Worm (Caenorhabditis elegans) whole organism, late embryonic: ENCODE results near the gene ceh-84.
"Not testable (repeated sequence)": the region's sequence is repeated elsewhere in the genome, so short reads cannot be mapped to it uniquely, and the experiment has no call there.

Experiments used
- C08G9.2 ChIP-seq: sonication (generic microtip); optimal IDR thresholded peaks from 2 replicates; lab custom pipeline; 2016; ENCODE audit warnings: mild to moderate bottlenecking, missing genetic modification characterization, moderate library complexity, missing compliant biosample characterization
- T23F11.4 ChIP-seq: fragments of 200-800 bp; sonication (Bioruptor generic); optimal IDR thresholded peaks from 2 replicates; lab custom pipeline; 2018; ENCODE audit warnings: mild to moderate bottlenecking, missing genetic modification characterization, missing compliant biosample characterization
- ama-1 ChIP-seq: fragments of 150-350 bp; optimal IDR thresholded peaks from 2 replicates; lab custom pipeline; 2014
- ceh-19 ChIP-seq: fragments of 200-800 bp; sonication (Bioruptor generic); optimal IDR thresholded peaks from 2 replicates; lab custom pipeline; 2018; ENCODE audit warnings: mild to moderate bottlenecking, missing genetic modification characterization, missing compliant biosample characterization
- ceh-2 ChIP-seq: sonication (generic microtip); optimal IDR thresholded peaks from 2 replicates; lab custom pipeline; 2016; ENCODE audit warnings: missing genotype, missing genetic modification characterization, missing compliant biosample characterization
- ceh-30 ChIP-seq: fragments of 150-350 bp; optimal IDR thresholded peaks from 2 replicates; lab custom pipeline; 2014; ENCODE audit warnings: missing biosample characterization, missing genetic modification characterization
- ceh-34 ChIP-seq: sonication (generic microtip); optimal IDR thresholded peaks from 2 replicates; lab custom pipeline; 2016; ENCODE audit warnings: mild to moderate bottlenecking, missing genetic modification characterization, missing compliant biosample characterization
- ceh-48 ChIP-seq: sonication (generic microtip); optimal IDR thresholded peaks from 2 replicates; lab custom pipeline; 2016; ENCODE audit warnings: missing genetic modification characterization, inconsistent platforms, missing compliant biosample characterization
- ceh-6 ChIP-seq: fragments of 200-800 bp; sonication (Bioruptor generic); optimal IDR thresholded peaks from 2 replicates; lab custom pipeline; 2018; ENCODE audit warnings: mild to moderate bottlenecking, missing genetic modification characterization, missing compliant biosample characterization
- dve-1 ChIP-seq: sonication (generic microtip); optimal IDR thresholded peaks from 2 replicates; lab custom pipeline; 2017; ENCODE audit warnings: antibody characterized with exemption, mild to moderate bottlenecking, missing genetic modification characterization, missing compliant biosample characterization
- elt-2 ChIP-seq: sonication (generic microtip); optimal IDR thresholded peaks from 2 replicates; lab custom pipeline; 2016; ENCODE audit warnings: missing genetic modification reagents, missing genetic modification characterization, missing compliant biosample characterization
- ets-4 ChIP-seq: sonication (generic microtip); optimal IDR thresholded peaks from 2 replicates; lab custom pipeline; 2016; ENCODE audit warnings: missing genetic modification characterization, missing compliant biosample characterization
- fax-1 ChIP-seq: sonication (generic microtip); optimal IDR thresholded peaks from 2 replicates; lab custom pipeline; 2016; ENCODE audit warnings: missing genotype, missing genetic modification characterization, missing compliant biosample characterization
- fkh-6 ChIP-seq: sonication (generic microtip); optimal IDR thresholded peaks from 2 replicates; lab custom pipeline; 2016; ENCODE audit warnings: missing genetic modification characterization, missing compliant biosample characterization
- gmeb-2 ChIP-seq: sonication (generic microtip); optimal IDR thresholded peaks from 2 replicates; lab custom pipeline; 2016; ENCODE audit warnings: missing genetic modification characterization, inconsistent platforms, missing compliant biosample characterization
- hlh-15 ChIP-seq: sonication (generic microtip); optimal IDR thresholded peaks from 2 replicates; lab custom pipeline; 2016; ENCODE audit warnings: missing genetic modification characterization, missing compliant biosample characterization
- hlh-30 ChIP-seq: sonication (generic microtip); optimal IDR thresholded peaks from 2 replicates; lab custom pipeline; 2017; ENCODE audit warnings: antibody characterized with exemption, missing genetic modification characterization, missing compliant biosample characterization; ENCODE audit not compliant: insufficient read depth
- hlh-6 ChIP-seq: sonication (generic microtip); optimal IDR thresholded peaks from 2 replicates; lab custom pipeline; 2016; ENCODE audit warnings: missing genotype, missing genetic modification characterization, missing compliant biosample characterization
- lim-6 ChIP-seq: sonication (generic microtip); optimal IDR thresholded peaks from 2 replicates; lab custom pipeline; 2016; ENCODE audit warnings: missing genetic modification characterization, missing compliant biosample characterization
- lin-11 ChIP-seq: fragments of 200-800 bp; sonication (Bioruptor generic); optimal IDR thresholded peaks from 2 replicates; lab custom pipeline; 2018; ENCODE audit warnings: mild to moderate bottlenecking, missing genetic modification characterization, missing compliant biosample characterization
- mec-3 ChIP-seq: sonication (generic microtip); optimal IDR thresholded peaks from 2 replicates; lab custom pipeline; 2016; ENCODE audit warnings: borderline replicate concordance, missing genetic modification characterization, missing compliant biosample characterization
- npax-4 ChIP-seq: sonication (generic microtip); optimal IDR thresholded peaks from 2 replicates; lab custom pipeline; 2016; ENCODE audit warnings: missing genetic modification characterization, missing compliant biosample characterization
- pag-3 ChIP-seq: sonication (generic microtip); optimal IDR thresholded peaks from 2 replicates; lab custom pipeline; 2016; ENCODE audit warnings: missing compliant biosample characterization, missing genetic modification characterization, borderline replicate concordance
- pha-4 ChIP-seq: fragments of 150-350 bp; optimal IDR thresholded peaks from 2 replicates; lab custom pipeline; 2018; ENCODE audit warnings: missing biosample characterization, missing genetic modification reagents, missing genetic modification characterization
- pqm-1 ChIP-seq: sonication (generic microtip); optimal IDR thresholded peaks from 2 replicates; lab custom pipeline; 2016; ENCODE audit warnings: missing genetic modification characterization, missing compliant biosample characterization
- pros-1 ChIP-seq: fragments of 150-350 bp; optimal IDR thresholded peaks from 2 replicates; lab custom pipeline; 2014; ENCODE audit warnings: missing biosample characterization, missing genetic modification reagents, missing genetic modification characterization
- ref-2 ChIP-seq: sonication (generic microtip); optimal IDR thresholded peaks from 2 replicates; lab custom pipeline; 2016; ENCODE audit warnings: missing genetic modification characterization, missing compliant biosample characterization
- rnt-1 ChIP-seq: sonication (generic microtip); optimal IDR thresholded peaks from 2 replicates; lab custom pipeline; 2016; ENCODE audit warnings: missing genetic modification characterization, missing compliant biosample characterization
- sox-2 ChIP-seq: fragments of 200-800 bp; sonication (Bioruptor generic); IDR thresholded peaks from 2 replicates; pipeline ENCODE4 v1.3.6; 2022; ENCODE audit warnings: missing genetic modification reagents, missing genetic modification characterization, missing compliant biosample characterization
- sox-4 ChIP-seq: sonication (generic microtip); optimal IDR thresholded peaks from 2 replicates; lab custom pipeline; 2017; ENCODE audit warnings: mild to moderate bottlenecking, missing genetic modification characterization, inconsistent platforms, missing compliant biosample characterization
- syd-9 ChIP-seq: sonication (generic microtip); optimal IDR thresholded peaks from 2 replicates; lab custom pipeline; 2016; ENCODE audit warnings: mild to moderate bottlenecking, missing genetic modification characterization, moderate library complexity, missing compliant biosample characterization
- ttx-3 ChIP-seq: sonication (generic microtip); optimal IDR thresholded peaks from 2 replicates; lab custom pipeline; 2016; ENCODE audit warnings: missing genetic modification reagents, missing genetic modification characterization, missing compliant biosample characterization
- unc-42 ChIP-seq: sonication (generic microtip); optimal IDR thresholded peaks from 2 replicates; lab custom pipeline; 2016; ENCODE audit warnings: missing genotype, missing genetic modification characterization, missing compliant biosample characterization
- unc-55 ChIP-seq: sonication (generic microtip); optimal IDR thresholded peaks from 2 replicates; lab custom pipeline; 2017; ENCODE audit warnings: missing biosample characterization, missing genetic modification reagents, missing genetic modification characterization
- unc-86 ChIP-seq: sonication (generic microtip); optimal IDR thresholded peaks from 2 replicates; lab custom pipeline; 2016; ENCODE audit warnings: missing genetic modification characterization, missing compliant biosample characterization
- zip-5 ChIP-seq: sonication (generic microtip); optimal IDR thresholded peaks from 2 replicates; lab custom pipeline; 2016; ENCODE audit warnings: missing genetic modification characterization, missing compliant biosample characterization
- ztf-16 ChIP-seq: sonication (generic microtip); optimal IDR thresholded peaks from 2 replicates; lab custom pipeline; 2017; ENCODE audit warnings: missing genetic modification characterization, missing compliant biosample characterization

Gene ceh-84

DNA sequence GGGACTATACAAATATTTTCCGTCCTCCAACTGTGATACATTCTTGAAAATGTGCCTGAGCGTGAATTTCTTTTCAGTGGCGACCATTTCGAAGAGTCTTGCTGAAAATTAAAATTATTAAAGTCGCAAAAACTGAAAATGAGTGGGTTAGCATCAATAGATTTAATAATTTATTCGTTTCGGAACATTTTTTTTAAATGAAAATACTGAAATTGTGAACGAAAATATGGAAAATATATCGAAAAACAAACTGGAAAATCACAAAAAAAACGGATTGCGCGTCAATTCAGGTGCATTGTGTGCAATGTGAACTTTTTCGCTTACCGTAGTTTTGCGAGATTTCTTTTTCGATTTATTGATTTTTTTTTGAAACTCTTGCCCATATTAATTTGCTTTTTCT, 31.2 kb upstream of the ceh-84 start, which contains the start of gene bath-5:
TSS of gene bath-5 (minus strand) at position 101 of the 400 bp plus-strand sequence.
- no peak for TF ChIP-seq mec-3 (tag; lab: Kevin White, UChicago)
- no peak for TF ChIP-seq syd-9
- no peak for TF ChIP-seq ets-4 (tag; lab: Kevin White, UChicago)
- no peak for TF ChIP-seq rnt-1 (tag; lab: Kevin White, UChicago)
- no peak for TF ChIP-seq pqm-1 (tag; lab: Kevin White, UChicago)
- no peak for TF ChIP-seq T23F11.4 (GFP tag; lab: Kevin White, UChicago)
- TF ChIP-seq gmeb-2 (tag; lab: Kevin White, UChicago): no peak
- TF ChIP-seq hlh-30 (tag; lab: Kevin White, UChicago): no peak
- TF ChIP-seq ceh-19 (GFP tag; lab: Kevin White, UChicago): no peak
- TF ChIP-seq unc-42: no peak
- no peak for TF ChIP-seq ceh-34 (tag; lab: Kevin White, UChicago)
- no peak for TF ChIP-seq pag-3 (tag; lab: Kevin White, UChicago)
- no peak for TF ChIP-seq unc-55 (GFP tag; lab: Kevin White, UChicago)
- no peak for TF ChIP-seq ceh-6 (GFP tag; lab: Kevin White, UChicago)

DNA sequence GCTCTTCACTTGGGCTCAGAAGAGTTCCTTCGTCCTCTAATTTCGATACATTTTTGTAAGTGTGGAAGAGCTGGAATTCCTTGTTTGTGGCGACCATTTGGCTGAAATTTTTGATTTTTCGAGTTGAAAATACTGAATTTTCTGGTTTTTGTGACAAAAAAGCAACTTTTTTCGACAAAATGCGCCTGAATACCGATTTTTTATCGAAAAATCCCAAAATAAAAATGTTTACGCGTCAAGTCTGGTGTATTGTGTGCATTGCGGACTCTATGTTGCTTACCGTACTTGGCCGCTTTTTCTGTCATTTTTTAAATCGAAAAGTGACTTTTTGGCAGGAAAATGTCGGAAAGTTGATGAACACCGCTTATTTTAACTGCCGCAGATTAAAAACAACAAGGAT, 29.7 kb upstream of the ceh-84 start, which contains the start of gene bath-3:
TSS of gene bath-3 (minus strand) at position 101 of the 400 bp plus-strand sequence.
- TF ChIP-seq ama-1 (no peak), ref-2 (tag; lab: Kevin White, UChicago) (no peak), fax-1 (tag; lab: Kevin White, UChicago) (no peak), hlh-15 (no peak), ttx-3 (tag; lab: Kevin White, UChicago) (no peak), elt-2 (no peak), ztf-16 (tag; lab: Kevin White, UChicago) (no peak), dve-1 (no peak), ceh-48 (no peak), unc-86 (tag; lab: Kevin White, UChicago) (no peak), fkh-6 (no peak), zip-5 (tag; lab: Kevin White, UChicago) (no peak)

DNA sequence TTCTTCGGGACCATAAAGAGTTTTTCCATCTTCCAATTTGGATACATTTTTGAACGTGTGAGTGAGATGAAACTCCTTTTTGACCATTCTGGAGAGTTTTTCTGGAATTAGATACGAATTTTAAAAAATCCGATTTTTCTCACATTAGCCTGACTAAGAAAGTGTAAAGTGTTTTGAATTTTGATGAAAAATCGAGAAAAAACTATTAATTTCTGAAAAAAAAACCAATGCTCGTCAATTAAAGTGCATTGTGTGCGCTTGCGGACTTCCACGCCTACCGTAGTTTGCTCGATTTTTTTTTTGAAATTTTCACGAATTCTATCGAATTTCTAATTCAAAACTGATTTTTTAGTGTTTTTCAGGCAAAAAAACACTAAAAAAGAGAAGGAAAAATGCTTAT, 28.1 kb upstream of the ceh-84 start, which contains the start of gene bath-1:
TSS of gene bath-1 (minus strand) at position 101 of the 400 bp plus-strand sequence.
- no peak for TF ChIP-seq hlh-6

DNA sequence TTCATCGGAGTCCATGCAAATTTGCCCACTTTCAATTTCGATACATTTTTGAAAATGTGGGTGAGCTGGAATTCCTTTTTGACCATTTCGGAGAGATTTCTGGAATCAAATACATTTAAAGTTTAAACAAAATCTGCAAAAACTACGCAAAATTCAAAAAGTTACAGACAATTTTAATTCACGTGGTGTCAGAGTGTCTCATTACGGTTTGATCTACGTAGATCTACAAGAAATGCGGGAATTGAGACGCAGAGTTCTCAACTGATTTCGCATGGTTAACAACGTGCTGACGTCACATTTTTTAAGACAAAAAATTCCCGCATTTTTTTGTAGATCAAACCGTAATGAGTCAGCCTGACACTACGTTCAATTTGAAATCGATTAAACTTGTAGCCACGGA, 25.9 kb upstream of the ceh-84 start, which contains the start of gene bath-21:
TSS of gene bath-21 (minus strand) at position 101 of the 400 bp plus-strand sequence.
- no peak for TF ChIP-seq ceh-30 (tag; lab: Kevin White, UChicago)
- TF ChIP-seq sox-4 (tag; lab: Kevin White, UChicago): no peak
- TF ChIP-seq sox-2 (GFP tag; lab: Robert Waterston, UW): no peak
- no peak for TF ChIP-seq C08G9.2 (tag; lab: Kevin White, UChicago)
- TF ChIP-seq ceh-19 (GFP tag; lab: Kevin White, UChicago): no peak
- no peak for TF ChIP-seq npax-4
- no peak for TF ChIP-seq lim-6 (tag; lab: Kevin White, UChicago)
- TF ChIP-seq pha-4 (tag; lab: Kevin White, UChicago): no peak
- TF ChIP-seq elt-2: no peak
- no peak for TF ChIP-seq lin-11 (tag; lab: Kevin White, UChicago)
- no peak for TF ChIP-seq pros-1 (tag; lab: Kevin White, UChicago)

DNA sequence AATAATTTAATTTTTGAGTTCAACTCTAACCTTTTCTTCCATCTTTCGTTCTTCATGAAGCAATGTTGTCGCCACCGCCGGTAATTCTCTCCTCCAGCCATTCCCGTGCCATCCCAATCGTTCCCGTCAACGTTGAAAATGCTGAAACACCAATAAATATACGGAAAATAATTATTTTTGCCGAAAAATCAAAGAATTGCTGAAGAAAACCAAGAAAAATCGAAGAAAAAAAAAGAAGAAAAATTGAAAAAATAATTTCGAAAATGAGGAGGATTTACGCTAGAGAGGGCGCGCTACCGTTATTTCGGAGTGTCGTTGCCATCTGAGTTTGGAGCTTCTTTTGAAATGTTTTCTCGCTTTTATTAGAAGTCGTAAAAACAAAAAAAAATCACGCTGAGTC, 22.9 kb upstream of the ceh-84 start, which contains the start of gene cya-2:
TSS of gene cya-2 (minus strand) at position 101 of the 400 bp plus-strand sequence.
- TF ChIP-seq hlh-30, pag-3, ceh-2 (tag; lab: Kevin White, UChicago): not testable (repeated sequence)
- TF ChIP-seq, all 69 proteins: peak for 0; not testable (repeated sequence) for 69
